Fruit fly (Drosophila melanogaster): ENCODE data around the gene dl.

dl gene

DNA sequence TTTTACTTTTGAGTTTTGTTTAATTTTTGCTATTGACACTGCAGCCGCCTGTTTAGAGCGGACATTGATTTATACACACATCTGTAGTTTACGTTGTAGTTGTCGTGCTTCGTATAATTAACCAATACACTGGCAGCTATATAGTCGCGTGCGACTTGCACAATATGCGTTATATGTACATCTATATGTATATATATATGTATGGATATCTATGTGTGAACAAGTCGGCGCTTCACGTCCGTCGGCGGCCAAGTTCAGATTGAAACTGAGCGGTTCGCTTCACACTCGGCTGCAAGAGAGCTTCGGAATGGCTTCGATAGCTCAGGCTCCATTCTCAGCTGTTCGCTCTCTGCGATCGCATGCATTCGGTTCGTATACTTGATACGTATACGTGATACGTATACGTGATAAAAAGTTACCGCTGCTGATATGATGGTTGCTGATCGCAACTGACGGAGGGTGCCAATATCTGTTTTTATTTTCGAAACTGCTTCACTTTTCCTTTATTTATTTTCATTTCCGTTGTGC is 22.2 kb downstream of the dl start (continued):
- TF ChIP-seq CG34376 (GFP tag; optimal IDR thresholded peaks at IDR 0.05) (no peak), p53 (GFP tag; optimal IDR thresholded peaks at IDR 0.05) (no peak), pb (GFP tag; optimal IDR thresholded peaks at IDR 0.05) (no peak), chinmo (GFP tag; IDR thresholded peaks at IDR 0.05; ENCODE audit: partially characterized antibody) (peak; percentile 98), inv (GFP tag; IDR thresholded peaks at IDR 0.05; ENCODE audit: partially characterized antibody) (no peak), HLH54F (GFP tag; optimal IDR thresholded peaks at IDR 0.05) (no peak), Blimp-1 (GFP tag; optimal IDR thresholded peaks at IDR 0.05) (peak; percentile 7), Jarid2 (GFP tag; optimal IDR thresholded peaks at IDR 0.05) (peak; percentile 90), sob (GFP tag; IDR thresholded peaks at IDR 0.05) (peak; percentile 43; the same call in 1 of the 2 replicates), CG7357 (GFP tag; IDR thresholded peaks at IDR 0.05) (no peak), CG17186 (GFP tag; optimal IDR thresholded peaks at IDR 0.05) (no peak), odd (GFP tag; optimal IDR thresholded peaks at IDR 0.05) (peak; percentile 4), CG4282 (GFP tag; optimal IDR thresholded peaks at IDR 0.05) (no peak), CG11504 (tag; optimal IDR thresholded peaks at IDR 0.05) (peak; percentile 22), ci (GFP tag; IDR thresholded peaks at IDR 0.05) (peak; percentile 20; the same call in 1 of the 3 replicates), HLHmδ (GFP tag; optimal IDR thresholded peaks at IDR 0.05) (no peak), abd-A (tag; optimal IDR thresholded peaks at IDR 0.05) (peak; percentile 46), CG15696 (tag; optimal IDR thresholded peaks at IDR 0.05) (no peak), da (GFP tag; optimal IDR thresholded peaks at IDR 0.05) (no peak), CG7987 (GFP tag; optimal IDR thresholded peaks at IDR 0.05) (peak; percentile 19), dysf (GFP tag; IDR thresholded peaks at IDR 0.05) (no peak), oc (tag; optimal IDR thresholded peaks at IDR 0.05) (no peak), CG12236 (GFP tag; optimal IDR thresholded peaks at IDR 0.05) (no peak), CG10959 (GFP tag; IDR thresholded peaks at IDR 0.05) (no peak), kni (GFP tag; optimal IDR thresholded peaks at IDR 0.05) (no peak), lilli (GFP tag; optimal IDR thresholded peaks at IDR 0.05) (no peak), bbx (GFP tag; IDR thresholded peaks at IDR 0.05; ENCODE audit: partially characterized antibody) (peak; percentile 52; the same call in 1 of the 2 replicates), aop (GFP tag; IDR thresholded peaks at IDR 0.05) (no peak), ssp (GFP tag; IDR thresholded peaks at IDR 0.05) (no peak), Lhr (GFP tag; optimal IDR thresholded peaks at IDR 0.05) (no peak), CG32767 (GFP tag; IDR thresholded peaks at IDR 0.05) (peak; percentile 49; the same call in 1 of the 2 replicates), CG6272 (GFP tag; IDR thresholded peaks at IDR 0.05) (no peak), Bgb (GFP tag; IDR thresholded peaks at IDR 0.05; ENCODE audit: partially characterized antibody) (no peak; the same call in 1 of the 2 replicates), sisA (GFP tag; IDR thresholded peaks at IDR 0.05) (no peak), scrt (GFP tag; optimal IDR thresholded peaks at IDR 0.05) (no peak), CG31224 (GFP tag; IDR thresholded peaks at IDR 0.05) (no peak), crp (GFP tag; optimal IDR thresholded peaks at IDR 0.05) (no peak), jumu (GFP tag; optimal IDR thresholded peaks at IDR 0.05) (no peak), vvl (GFP tag; IDR thresholded peaks at IDR 0.05) (peak; percentile 75), vnd (GFP tag; IDR thresholded peaks at IDR 0.05; ENCODE audit: partially characterized antibody) (no peak), Hr78 (GFP tag; optimal IDR thresholded peaks at IDR 0.05) (peak in 1 of 2 experiments; percentile 24), gro (GFP tag; optimal IDR thresholded peaks at IDR 0.05) (no peak), CG3726 (GFP tag; IDR thresholded peaks at IDR 0.05) (no peak), pros (GFP tag; optimal IDR thresholded peaks at IDR 0.05) (no peak), HmgZ (tag; optimal IDR thresholded peaks at IDR 0.05) (peak; percentile 21), ase (GFP tag; IDR thresholded peaks at IDR 0.05) (no peak), CG13123 (GFP tag; optimal IDR thresholded peaks at IDR 0.05) (no peak), CG4730 (GFP tag; IDR thresholded peaks at IDR 0.05) (no peak), CG12219 (GFP tag; optimal IDR thresholded peaks at IDR 0.05) (peak; percentile 21)
